Fruit fly (Drosophila melanogaster) whole organism, adult: ENCODE results near the gene CG33920.

ENCODE experiments used
- CG11617 ChIP-seq: fragments of 200-800 bp; sonication (Bioruptor generic); optimal IDR thresholded peaks from 2 replicates; lab custom pipeline; 2017; ENCODE audit warnings: mild to moderate bottlenecking, missing biosample characterization, missing genetic modification reagents, missing genetic modification characterization
- CG14711 ChIP-seq: fragments of 200-800 bp; sonication (Bioruptor generic); optimal IDR thresholded peaks from 2 replicates; lab custom pipeline; 2018; ENCODE audit warnings: missing biosample characterization, mild to moderate bottlenecking, missing genetic modification characterization, moderate library complexity
- CG1620 ChIP-seq: fragments of 200-800 bp; sonication (Bioruptor generic); optimal IDR thresholded peaks from 2 replicates; lab custom pipeline; 2016; ENCODE audit warnings: missing biosample characterization, missing genetic modification characterization
- CG5204 ChIP-seq: fragments of 200-800 bp; sonication (Bioruptor generic); optimal IDR thresholded peaks from 2 replicates; lab custom pipeline; 2016; ENCODE audit warnings: missing biosample characterization, missing genetic modification characterization
- CG7045 ChIP-seq: fragments of 200-800 bp; sonication (Bioruptor generic); optimal IDR thresholded peaks from 2 replicates; lab custom pipeline; 2017; ENCODE audit warnings: missing biosample characterization, mild to moderate bottlenecking, missing genetic modification characterization
- CG7101 ChIP-seq: fragments of 200-800 bp; sonication (Bioruptor generic); optimal IDR thresholded peaks from 2 replicates; lab custom pipeline; 2018; ENCODE audit warnings: missing biosample characterization, mild to moderate bottlenecking, missing genetic modification characterization, moderate library complexity
- Crg-1 ChIP-seq: fragments of 200-800 bp; sonication (Bioruptor generic); optimal IDR thresholded peaks from 2 replicates; lab custom pipeline; 2016; ENCODE audit warnings: missing biosample characterization, missing genetic modification characterization
- Mnt ChIP-seq: fragments of 200-800 bp; sonication (Bioruptor generic); optimal IDR thresholded peaks from 2 replicates; lab custom pipeline; 2016; ENCODE audit warnings: missing biosample characterization, mild to moderate bottlenecking, missing genetic modification characterization
- bab1 ChIP-seq: fragments of 200-800 bp; sonication (Bioruptor generic); optimal IDR thresholded peaks from 3 replicates; lab custom pipeline; 2019; ENCODE audit warnings: missing biosample characterization, mild to moderate bottlenecking, missing genetic modification characterization, moderate library complexity
- cic ChIP-seq: fragments of 200-800 bp; sonication (Bioruptor generic); optimal IDR thresholded peaks from 2 replicates; lab custom pipeline; 2017; ENCODE audit warnings: missing biosample characterization, mild to moderate bottlenecking, missing genetic modification characterization, moderate library complexity
- cnc ChIP-seq, 2 experiments: fragments of >200 bp; optimal IDR thresholded peaks; 2 replicates each; lab custom pipeline; 2017
- kay ChIP-seq: fragments of 200-800 bp; sonication (Bioruptor generic); peaks from one replicate; lab custom pipeline; 2016; ENCODE audit warnings: missing biosample characterization, missing genetic modification characterization, borderline replicate concordance
- ovo ChIP-seq: fragments of 200-800 bp; sonication (Bioruptor generic); optimal IDR thresholded peaks from 2 replicates; lab custom pipeline; 2016; ENCODE audit warnings: missing biosample characterization, missing genetic modification characterization
- tj ChIP-seq: fragments of 200-800 bp; sonication (Bioruptor generic); optimal IDR thresholded peaks from 3 replicates; lab custom pipeline; 2017; ENCODE audit warnings: missing biosample characterization, mild to moderate bottlenecking, missing genetic modification characterization, moderate library complexity
- toe ChIP-seq: fragments of 200-800 bp; sonication (Bioruptor generic); optimal IDR thresholded peaks from 2 replicates; lab custom pipeline; 2016; ENCODE audit warnings: missing biosample characterization, missing genetic modification characterization

Gene CG33920

DNA sequence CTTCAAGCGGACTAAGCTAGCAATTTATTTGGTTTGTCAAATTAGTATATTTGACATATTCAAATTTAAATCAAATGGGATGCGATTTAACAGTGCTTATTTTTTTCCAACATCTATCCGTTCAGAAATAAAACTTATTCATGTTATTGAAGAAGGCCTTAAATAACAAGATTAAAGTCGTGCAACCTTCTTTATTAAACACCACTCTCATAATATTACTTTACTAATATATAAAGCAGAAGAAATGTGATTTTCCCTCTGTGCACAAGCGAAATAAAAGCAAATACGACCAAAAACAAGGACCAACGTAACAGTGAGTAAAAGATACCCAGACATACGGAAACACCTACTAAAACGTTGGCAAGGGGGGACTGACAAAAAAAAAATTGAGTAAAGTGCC lies 38.3 kb downstream of the CG33920 start:
- TF ChIP-seq CG1620 (GFP tag; lab: Kevin White, UChicago) (no peak), CG11617 (GFP tag; lab: Kevin White, UChicago) (no peak), CG7101 (tag; lab: Kevin White, UChicago) (no peak), toe (GFP tag; lab: Kevin White, UChicago) (no peak), Mnt (no peak), CG5204 (GFP tag; lab: Kevin White, UChicago) (no peak), Crg-1 (no peak), CG14711 (no peak), kay (GFP tag; lab: Kevin White, UChicago) (no peak), cic (no peak), cnc (optimal IDR thresholded peaks at IDR 0.05; lab: Kevin White, UChicago) (no peak), tj (GFP tag; lab: Kevin White, UChicago) (no peak), bab1 (GFP tag; lab: Kevin White, UChicago) (no peak), ovo (GFP tag; lab: Kevin White, UChicago) (no peak), CG7045 (GFP tag; lab: Kevin White, UChicago) (no peak)
